Worm (Caenorhabditis elegans) whole organism, mixed stage, embryonic: ENCODE measurements around the gene M117.3.

Experiments used
- M03D4.4 ChIP-seq: sonication (generic microtip); optimal IDR thresholded peaks from 2 replicates; lab custom pipeline; 2017; ENCODE audit warnings: mild to moderate bottlenecking, missing genetic modification characterization, missing compliant biosample characterization
- bed-3 ChIP-seq: fragments of 200-800 bp; sonication (Bioruptor generic); optimal IDR thresholded peaks from 3 replicates; lab custom pipeline; 2018; ENCODE audit warnings: mild to moderate bottlenecking, missing genetic modification characterization, moderate library complexity, missing compliant biosample characterization
- blmp-1 ChIP-seq: fragments of 150-350 bp; optimal IDR thresholded peaks from 2 replicates; lab custom pipeline; 2014; ENCODE audit warnings: missing biosample characterization, missing genetic modification characterization
- ceh-39 ChIP-seq: fragments of 150-350 bp; optimal IDR thresholded peaks from 2 replicates; lab custom pipeline; 2014; ENCODE audit warnings: missing biosample characterization, missing genetic modification characterization
- ceh-43 ChIP-seq: fragments of 200-800 bp; sonication (Bioruptor generic); optimal IDR thresholded peaks from 2 replicates; lab custom pipeline; 2018; ENCODE audit warnings: mild to moderate bottlenecking, missing genetic modification characterization, moderate library complexity, missing compliant biosample characterization
- ceh-83 ChIP-seq: fragments of 200-800 bp; sonication (Bioruptor generic); optimal IDR thresholded peaks from 2 replicates; lab custom pipeline; 2018; ENCODE audit warnings: mild to moderate bottlenecking, missing genetic modification characterization, missing compliant biosample characterization
- ces-1 ChIP-seq: fragments of 150-350 bp; optimal IDR thresholded peaks from 2 replicates; lab custom pipeline; 2014; ENCODE audit warnings: missing biosample characterization, missing genetic modification reagents, missing genetic modification characterization
- cnd-1 ChIP-seq: fragments of 200-800 bp; sonication (Bioruptor generic); optimal IDR thresholded peaks from 2 replicates; lab custom pipeline; 2018; ENCODE audit warnings: mild to moderate bottlenecking, missing genetic modification characterization, missing compliant biosample characterization
- drap-1 ChIP-seq: fragments of 200-800 bp; sonication (Bioruptor generic); optimal IDR thresholded peaks from 3 replicates; lab custom pipeline; 2018; ENCODE audit warnings: mild to moderate bottlenecking, missing genetic modification characterization, missing compliant biosample characterization
- elt-1 ChIP-seq: sonication (generic microtip); optimal IDR thresholded peaks from 2 replicates; lab custom pipeline; 2017; ENCODE audit warnings: missing genetic modification characterization, mild to moderate bottlenecking, missing compliant biosample characterization, antibody characterized with exemption, moderate library complexity, borderline replicate concordance; ENCODE audit not compliant: insufficient read depth
- elt-3 ChIP-seq: fragments of 150-350 bp; optimal IDR thresholded peaks from 2 replicates; lab custom pipeline; 2014; ENCODE audit warnings: missing biosample characterization, missing genetic modification characterization
- flh-1 ChIP-seq: fragments of 200-800 bp; sonication (Bioruptor generic); optimal IDR thresholded peaks from 2 replicates; lab custom pipeline; 2018; ENCODE audit warnings: mild to moderate bottlenecking, missing genetic modification characterization, moderate library complexity, missing compliant biosample characterization
- ham-2 ChIP-seq: fragments of 200-800 bp; sonication (Bioruptor generic); optimal IDR thresholded peaks from 2 replicates; lab custom pipeline; 2018; ENCODE audit warnings: mild to moderate bottlenecking, missing genetic modification characterization, missing compliant biosample characterization
- hlh-1 ChIP-seq: fragments of 150-350 bp; optimal IDR thresholded peaks from 2 replicates; lab custom pipeline; 2014; ENCODE audit warnings: missing biosample characterization, missing genetic modification reagents, missing genetic modification characterization
- lin-13 ChIP-seq: fragments of 150-350 bp; optimal IDR thresholded peaks from 2 replicates; lab custom pipeline; 2014; ENCODE audit warnings: missing biosample characterization, missing genetic modification characterization
- lsy-2 ChIP-seq: fragments of 150-350 bp; optimal IDR thresholded peaks from 2 replicates; lab custom pipeline; 2014; ENCODE audit warnings: missing biosample characterization, missing genetic modification characterization
- mab-5 ChIP-seq: fragments of 150-350 bp; optimal IDR thresholded peaks from 2 replicates; lab custom pipeline; 2014; ENCODE audit warnings: missing biosample characterization, missing genetic modification characterization
- mep-1 ChIP-seq: fragments of 150-350 bp; optimal IDR thresholded peaks from 2 replicates; lab custom pipeline; 2017; ENCODE audit warnings: missing biosample characterization, missing genetic modification reagents, missing genetic modification characterization, inconsistent platforms
- mls-2 ChIP-seq: sonication (generic microtip); optimal IDR thresholded peaks from 2 replicates; lab custom pipeline; 2016; ENCODE audit warnings: mild to moderate bottlenecking, missing genetic modification characterization, moderate library complexity, missing compliant biosample characterization
- nhr-12 ChIP-seq: fragments of 150-350 bp; optimal IDR thresholded peaks from 2 replicates; lab custom pipeline; 2014; ENCODE audit warnings: missing biosample characterization, missing genetic modification characterization
- nhr-2 ChIP-seq: fragments of 150-350 bp; optimal IDR thresholded peaks from 2 replicates; lab custom pipeline; 2014; ENCODE audit warnings: missing biosample characterization, missing genetic modification characterization
- nhr-28 ChIP-seq: fragments of 150-350 bp; optimal IDR thresholded peaks from 2 replicates; lab custom pipeline; 2014; ENCODE audit warnings: missing biosample characterization, missing genetic modification characterization
- nhr-76 ChIP-seq: sonication (generic microtip); optimal IDR thresholded peaks from 2 replicates; lab custom pipeline; 2017; ENCODE audit warnings: missing biosample characterization, missing genetic modification characterization
- pha-4 ChIP-seq: fragments of 150-350 bp; optimal IDR thresholded peaks from 2 replicates; lab custom pipeline; 2018; ENCODE audit warnings: missing biosample characterization, missing genetic modification reagents, missing genetic modification characterization
- sem-2 ChIP-seq: fragments of 200-800 bp; sonication (Bioruptor generic); optimal IDR thresholded peaks from 2 replicates; lab custom pipeline; 2018; ENCODE audit warnings: mild to moderate bottlenecking, missing genetic modification characterization, missing compliant biosample characterization
- snpc-4 ChIP-seq: fragments of 150-350 bp; optimal IDR thresholded peaks from 2 replicates; lab custom pipeline; 2014; ENCODE audit warnings: missing biosample characterization, missing genetic modification characterization
- sptf-1 ChIP-seq: sonication (generic microtip); optimal IDR thresholded peaks from 2 replicates; lab custom pipeline; 2017; ENCODE audit warnings: mild to moderate bottlenecking, missing genetic modification characterization, moderate library complexity, missing compliant biosample characterization
- tbx-8 ChIP-seq: fragments of 200-800 bp; sonication (Bioruptor generic); optimal IDR thresholded peaks from 2 replicates; lab custom pipeline; 2018; ENCODE audit warnings: mild to moderate bottlenecking, missing genetic modification characterization, moderate library complexity, missing compliant biosample characterization
- unc-39 ChIP-seq: fragments of 150-350 bp; optimal IDR thresholded peaks from 2 replicates; lab custom pipeline; 2014; ENCODE audit warnings: missing biosample characterization, missing genetic modification characterization
- unc-62 ChIP-seq: fragments of 150-350 bp; optimal IDR thresholded peaks from 2 replicates; lab custom pipeline; 2014; ENCODE audit warnings: missing biosample characterization, missing genetic modification reagents, missing genetic modification characterization
- zip-8 ChIP-seq: fragments of 150-350 bp; optimal IDR thresholded peaks from 2 replicates; lab custom pipeline; 2014; ENCODE audit warnings: missing biosample characterization, missing genetic modification characterization
- ztf-11 ChIP-seq: fragments of 150-350 bp; optimal IDR thresholded peaks from 2 replicates; lab custom pipeline; 2014; ENCODE audit warnings: missing biosample characterization, missing genetic modification characterization

The M117.3 gene

ce11 chrIV:11851882-11852281 is 29.9 kb downstream of the M117.3 start, which contains the start of gene F38H4.5:
Gene F38H4.5, plus strand, starts transcription at chrIV:11852182.
- TF ChIP-seq tbx-8, result no peak
- no peak for TF ChIP-seq M03D4.4 (tag; lab: Kevin White, UChicago)
- no peak for TF ChIP-seq unc-39 (tag; lab: Kevin White, UChicago)
- TF ChIP-seq cnd-1 (tag; lab: Kevin White, UChicago), result no peak
- no peak for TF ChIP-seq mls-2
- TF ChIP-seq flh-1 (GFP tag; lab: Kevin White, UChicago), result no peak
- no peak for TF ChIP-seq bed-3 (GFP tag; lab: Kevin White, UChicago)
- no peak for TF ChIP-seq ham-2 (GFP tag; lab: Kevin White, UChicago)
- TF ChIP-seq blmp-1 (tag; lab: Kevin White, UChicago), result no peak
- TF ChIP-seq pha-4 (tag; lab: Kevin White, UChicago), result no peak
- TF ChIP-seq nhr-28, result no peak
- no peak for TF ChIP-seq nhr-76 (tag; lab: Kevin White, UChicago)
- TF ChIP-seq ceh-83, result no peak
- no peak for TF ChIP-seq nhr-12 (tag; lab: Kevin White, UChicago)
- TF ChIP-seq drap-1 (GFP tag; lab: Kevin White, UChicago), result no peak
- TF ChIP-seq sem-2 (GFP tag; lab: Kevin White, UChicago), result no peak
- no peak for TF ChIP-seq zip-8 (tag; lab: Kevin White, UChicago)
- TF ChIP-seq elt-3 (tag; lab: Kevin White, UChicago), result no peak
- no peak for TF ChIP-seq mep-1 (tag; lab: Kevin White, UChicago)
- no peak for TF ChIP-seq lsy-2

ce11 chrIV:11854777-11855176 is 32.8 kb downstream of the M117.3 start, which contains the start of gene tag-30:
Gene tag-30, minus strand, starts transcription at chrIV:11855159.
- TF ChIP-seq ces-1 (GFP tag; lab: Kevin White, UChicago), result peak; percentile 75
- TF ChIP-seq ham-2 (GFP tag; lab: Kevin White, UChicago), result no peak
- TF ChIP-seq mep-1 (tag; lab: Kevin White, UChicago), result peak; percentile 60
- TF ChIP-seq drap-1 (GFP tag; lab: Kevin White, UChicago), result peak; percentile 8
- peak; percentile 29 for TF ChIP-seq hlh-1 (tag; lab: Kevin White, UChicago)
- TF ChIP-seq lsy-2, result peak; percentile 2
- peak; percentile 81 for TF ChIP-seq pha-4 (tag; lab: Kevin White, UChicago)
- TF ChIP-seq snpc-4 (tag; lab: Kevin White, UChicago), result no peak
- peak; percentile 34 for TF ChIP-seq ceh-39 (tag; lab: Kevin White, UChicago)
- peak; percentile 24 for TF ChIP-seq sptf-1
- TF ChIP-seq blmp-1 (tag; lab: Kevin White, UChicago), result no peak

- TF ChIP-seq unc-62 (GFP tag; lab: Kevin White, UChicago) (no peak), blmp-1 (tag; lab: Kevin White, UChicago) (no peak), ceh-43 (no peak), mab-5 (tag; lab: Kevin White, UChicago) (no peak), ceh-39 (tag; lab: Kevin White, UChicago) (no peak), elt-1 (tag; lab: Kevin White, UChicago) (no peak), drap-1 (GFP tag; lab: Kevin White, UChicago) (no peak), lin-13 (no peak), snpc-4 (tag; lab: Kevin White, UChicago) (no peak), cnd-1 (tag; lab: Kevin White, UChicago) (no peak), ces-1 (GFP tag; lab: Kevin White, UChicago) (no peak), nhr-28 (no peak), mls-2 (no peak), lsy-2 (no peak), tbx-8 (no peak), nhr-76 (tag; lab: Kevin White, UChicago) (no peak), nhr-2 (tag; lab: Kevin White, UChicago) (no peak), M03D4.4 (tag; lab: Kevin White, UChicago) (no peak), bed-3 (GFP tag; lab: Kevin White, UChicago) (no peak)
- TF ChIP-seq, all 35 proteins: peak for 0
Observed at ce11 chrIV:11855424-11855823, 33.4 kb downstream of the M117.3 start.

ce11 chrIV:11855900-11856660 is 34.1 kb downstream of the M117.3 start, which contains the start of gene ech-2:
Gene ech-2, minus strand, starts transcription at chrIV:11856351.
- TF ChIP-seq lsy-2 (peak; percentile 4), snpc-4 (tag; lab: Kevin White, UChicago) (no peak), ztf-11 (no peak), hlh-1 (tag; lab: Kevin White, UChicago) (peak; percentile 27), elt-1 (tag; lab: Kevin White, UChicago) (no peak), ham-2 (GFP tag; lab: Kevin White, UChicago) (no peak), mep-1 (tag; lab: Kevin White, UChicago) (peak; percentile 60), zip-8 (tag; lab: Kevin White, UChicago) (no peak), sptf-1 (no peak), bed-3 (GFP tag; lab: Kevin White, UChicago) (no peak), nhr-76 (tag; lab: Kevin White, UChicago) (no peak), unc-39 (tag; lab: Kevin White, UChicago) (no peak), elt-3 (tag; lab: Kevin White, UChicago) (no peak), nhr-12 (tag; lab: Kevin White, UChicago) (no peak), mab-5 (tag; lab: Kevin White, UChicago) (no peak)
